Worm (Caenorhabditis elegans) whole organism, young adult: ENCODE data around the gene Y4C6A.4.

Experiments used
- B0035.1 ChIP-seq: sonication (generic microtip); optimal IDR thresholded peaks from 2 replicates; lab custom pipeline; 2016; ENCODE audit warnings: missing genetic modification characterization, mild to moderate bottlenecking, missing compliant biosample characterization, missing genotype, missing genetic modification reagents
- C17E4.6 ChIP-seq: fragments of 200-800 bp; sonication (Bioruptor generic); IDR thresholded peaks from 2 replicates; pipeline ENCODE4 v1.3.6; 2022; ENCODE audit warnings: missing genetic modification reagents, missing genetic modification characterization, missing compliant biosample characterization
- F33H1.4 ChIP-seq: fragments of 200-800 bp; sonication (Bioruptor generic); IDR thresholded peaks from 2 replicates; pipeline ENCODE4 v1.3.6; 2022; ENCODE audit warnings: missing genetic modification reagents, missing genetic modification characterization, missing compliant biosample characterization
- F49E8.2 ChIP-seq: sonication (generic microtip); optimal IDR thresholded peaks from 3 replicates; lab custom pipeline; 2017; ENCODE audit warnings: missing genetic modification characterization, mild to moderate bottlenecking, missing compliant biosample characterization, antibody characterized with exemption, moderate library complexity; ENCODE audit not compliant: insufficient read depth
- F52B5.7 ChIP-seq: sonication (generic microtip); optimal IDR thresholded peaks from 2 replicates; lab custom pipeline; 2016; ENCODE audit warnings: mild to moderate bottlenecking, missing genetic modification characterization, missing compliant biosample characterization
- F55B11.4 ChIP-seq: sonication (generic microtip); optimal IDR thresholded peaks from 2 replicates; lab custom pipeline; 2016; ENCODE audit warnings: missing compliant biosample characterization, missing genetic modification characterization, borderline replicate concordance; ENCODE audit not compliant: insufficient read depth
- F57A8.1 ChIP-seq: fragments of 200-800 bp; sonication (Bioruptor generic); optimal IDR thresholded peaks from 2 replicates; lab custom pipeline; 2018; ENCODE audit warnings: mild to moderate bottlenecking, missing genetic modification characterization, moderate library complexity, missing compliant biosample characterization
- F57C9.4 ChIP-seq: sonication (generic microtip); optimal IDR thresholded peaks from 2 replicates; lab custom pipeline; 2017; ENCODE audit warnings: mild to moderate bottlenecking, missing genetic modification characterization, missing compliant biosample characterization
- K11D2.4 ChIP-seq: fragments of 200-800 bp; sonication (Bioruptor generic); IDR thresholded peaks from 2 replicates; pipeline ENCODE4 v1.3.6; 2022; ENCODE audit warnings: missing genetic modification reagents, missing genetic modification characterization, missing compliant biosample characterization
- T07F8.4 ChIP-seq: sonication (generic microtip); optimal IDR thresholded peaks from 2 replicates; lab custom pipeline; 2016; ENCODE audit warnings: mild to moderate bottlenecking, missing genetic modification characterization, moderate library complexity, missing compliant biosample characterization
- Y53F4B.3 ChIP-seq: fragments of 200-800 bp; sonication (Bioruptor generic); IDR thresholded peaks from 2 replicates; pipeline ENCODE4 v1.3.6; 2022; ENCODE audit warnings: missing genetic modification reagents, missing genetic modification characterization, missing compliant biosample characterization
- Y79H2A.3 ChIP-seq: fragments of 200-800 bp; sonication (Bioruptor generic); conservative IDR thresholded peaks from 2 replicates; pipeline ENCODE4 v1.3.6; 2022; ENCODE audit warnings: missing genetic modification reagents, missing genetic modification characterization, missing compliant biosample characterization
- Y95B8A.8 ChIP-seq: fragments of 200-800 bp; sonication (Bioruptor generic); IDR thresholded peaks from 2 replicates; pipeline ENCODE4 v1.3.6; 2022; ENCODE audit warnings: missing genetic modification reagents, missing genetic modification characterization, missing compliant biosample characterization
- ZK185.1 ChIP-seq: sonication (generic microtip); optimal IDR thresholded peaks from 2 replicates; lab custom pipeline; 2016; ENCODE audit warnings: mild to moderate bottlenecking, missing genetic modification characterization, missing compliant biosample characterization; ENCODE audit not compliant: poor library complexity, severe bottlenecking
- atf-7 ChIP-seq: sonication (generic microtip); optimal IDR thresholded peaks from 2 replicates; lab custom pipeline; 2017; ENCODE audit warnings: mild to moderate bottlenecking, missing genetic modification characterization, missing compliant biosample characterization
- athp-1 ChIP-seq: sonication (generic microtip); optimal IDR thresholded peaks from 2 replicates; lab custom pipeline; 2017; ENCODE audit warnings: mild to moderate bottlenecking, missing genetic modification characterization, missing compliant biosample characterization
- attf-3 ChIP-seq: fragments of 200-800 bp; sonication (Bioruptor generic); conservative IDR thresholded peaks from 2 replicates; pipeline ENCODE4 v1.3.6; 2022; ENCODE audit warnings: missing genetic modification reagents, missing genetic modification characterization, missing compliant biosample characterization
- attf-6 ChIP-seq: fragments of 200-800 bp; sonication (Bioruptor generic); IDR thresholded peaks from 2 replicates; pipeline ENCODE4 v1.3.6; 2022; ENCODE audit warnings: missing genetic modification reagents, missing genetic modification characterization, missing compliant biosample characterization
- ccch-3 ChIP-seq: fragments of 200-800 bp; sonication (Bioruptor generic); optimal IDR thresholded peaks from 2 replicates; lab custom pipeline; 2018; ENCODE audit warnings: mild to moderate bottlenecking, missing genetic modification characterization, missing compliant biosample characterization
- cebp-1 ChIP-seq, 2 experiments: fragments of 200-800 bp in 1 of 2; sonication (Bioruptor generic) in 1 of 2; sonication (generic microtip) in 1 of 2; IDR thresholded peaks in 1 of 2; optimal IDR thresholded peaks in 1 of 2; 2 replicates each; pipeline versions ENCODE4 v1.3.6 to Lab custom; 2017 to 2022; ENCODE audit warnings: missing compliant biosample characterization in 2 of 2, missing genetic modification characterization in 2 of 2, mild to moderate bottlenecking in 1 of 2, missing genetic modification reagents in 1 of 2, moderate library complexity in 1 of 2
- ceh-100 ChIP-seq: fragments of 200-800 bp; sonication (Bioruptor generic); IDR thresholded peaks from 2 replicates; pipeline ENCODE4 v1.3.6; 2022; ENCODE audit warnings: missing genetic modification reagents, missing genetic modification characterization, missing compliant biosample characterization
- ceh-40 ChIP-seq: fragments of 200-800 bp; sonication (Bioruptor generic); IDR thresholded peaks from 2 replicates; pipeline ENCODE4 v1.3.6; 2022; ENCODE audit warnings: missing genetic modification characterization, missing compliant biosample characterization
- dpff-1 ChIP-seq: sonication (generic microtip); optimal IDR thresholded peaks from 2 replicates; lab custom pipeline; 2017; ENCODE audit warnings: mild to moderate bottlenecking, missing genetic modification characterization, missing compliant biosample characterization
- egl-44 ChIP-seq: fragments of 200-800 bp; sonication (Bioruptor generic); IDR thresholded peaks from 2 replicates; pipeline ENCODE4 v1.3.6; 2022; ENCODE audit warnings: missing genetic modification reagents, missing genetic modification characterization, missing compliant biosample characterization
- him-1 ChIP-seq: sonication (generic microtip); optimal IDR thresholded peaks from 2 replicates; lab custom pipeline; 2016; ENCODE audit warnings: missing genotype, missing genetic modification reagents, missing genetic modification characterization, missing compliant biosample characterization
- hlh-12 ChIP-seq: sonication (generic microtip); optimal IDR thresholded peaks from 2 replicates; lab custom pipeline; 2016; ENCODE audit warnings: missing genetic modification characterization, missing compliant biosample characterization
- hlh-26 ChIP-seq: fragments of 200-800 bp; sonication (Bioruptor generic); conservative IDR thresholded peaks from 2 replicates; pipeline ENCODE4 v1.3.6; 2022; ENCODE audit warnings: missing genetic modification reagents, missing genetic modification characterization, missing compliant biosample characterization
- hmg-1.2 ChIP-seq: fragments of 200-800 bp; sonication (Bioruptor generic); IDR thresholded peaks from 2 replicates; pipeline ENCODE4 v1.3.6; 2022; ENCODE audit warnings: missing genetic modification reagents, missing genetic modification characterization, missing compliant biosample characterization
- let-607 ChIP-seq, 2 experiments: fragments of 200-800 bp in 1 of 2; sonication (Bioruptor generic) in 1 of 2; sonication (generic microtip) in 1 of 2; optimal IDR thresholded peaks; 2 replicates each; lab custom pipeline; 2016 to 2018; ENCODE audit warnings: mild to moderate bottlenecking in 2 of 2, missing compliant biosample characterization in 2 of 2, missing genetic modification characterization in 2 of 2, moderate library complexity in 2 of 2, missing genotype in 1 of 2
- lin-26 ChIP-seq: fragments of 200-800 bp; sonication (Bioruptor generic); IDR thresholded peaks from 2 replicates; pipeline ENCODE4 v1.3.6; 2022; ENCODE audit warnings: missing genetic modification reagents, missing genetic modification characterization, missing compliant biosample characterization
- lin-40 ChIP-seq: sonication (generic microtip); optimal IDR thresholded peaks from 2 replicates; lab custom pipeline; 2016; ENCODE audit warnings: missing genetic modification characterization, mild to moderate bottlenecking, missing compliant biosample characterization, missing genotype, missing genetic modification reagents
- lin-54 ChIP-seq: fragments of 200-800 bp; sonication (Bioruptor generic); optimal IDR thresholded peaks from 2 replicates; lab custom pipeline; 2018; ENCODE audit warnings: mild to moderate bottlenecking, missing genetic modification characterization, missing compliant biosample characterization
- lsl-1 ChIP-seq: fragments of 200-800 bp; sonication (Bioruptor generic); optimal IDR thresholded peaks from 2 replicates; lab custom pipeline; 2018; ENCODE audit warnings: mild to moderate bottlenecking, missing genetic modification characterization, moderate library complexity, missing compliant biosample characterization
- madf-3 ChIP-seq: fragments of 200-800 bp; sonication (Bioruptor generic); IDR thresholded peaks from 2 replicates; pipeline ENCODE4 v1.3.6; 2022; ENCODE audit warnings: missing genetic modification reagents, missing genetic modification characterization, missing compliant biosample characterization
- mes-4 ChIP-seq: sonication (generic microtip); optimal IDR thresholded peaks from 2 replicates; lab custom pipeline; 2016; ENCODE audit warnings: missing genotype, missing genetic modification characterization, missing compliant biosample characterization
- nfya-1 ChIP-seq: sonication (generic microtip); optimal IDR thresholded peaks from 2 replicates; lab custom pipeline; 2017; ENCODE audit warnings: antibody characterized with exemption, missing compliant biosample characterization, missing genetic modification characterization, borderline replicate concordance; ENCODE audit not compliant: insufficient read depth
- nfyb-1 ChIP-seq: fragments of 200-800 bp; sonication (Bioruptor generic); IDR thresholded peaks from 2 replicates; pipeline ENCODE4 v1.3.6; 2022; ENCODE audit warnings: missing genetic modification reagents, missing genetic modification characterization, missing compliant biosample characterization
- nhr-120 ChIP-seq: fragments of 200-800 bp; sonication (Bioruptor generic); IDR thresholded peaks from 2 replicates; pipeline ENCODE4 v1.3.6; 2022; ENCODE audit warnings: missing genetic modification characterization, missing compliant biosample characterization
- nhr-80 ChIP-seq: sonication (generic microtip); optimal IDR thresholded peaks from 2 replicates; lab custom pipeline; 2016; ENCODE audit warnings: missing genetic modification characterization, missing compliant biosample characterization
- rec-8 ChIP-seq, 2 experiments: sonication (generic microtip); optimal IDR thresholded peaks; 2 replicates each; lab custom pipeline; 2016; ENCODE audit warnings: mild to moderate bottlenecking in 2 of 2, missing genetic modification characterization in 2 of 2, missing genetic modification reagents in 2 of 2, missing genotype in 2 of 2, missing biosample characterization in 1 of 2, missing compliant biosample characterization in 1 of 2, moderate library complexity in 1 of 2
- sdz-38 ChIP-seq: sonication (generic microtip); optimal IDR thresholded peaks from 2 replicates; lab custom pipeline; 2016; ENCODE audit warnings: missing genotype, missing genetic modification characterization, missing compliant biosample characterization
- snpc-1.3 ChIP-seq: sonication (generic microtip); optimal IDR thresholded peaks from 2 replicates; lab custom pipeline; 2017; ENCODE audit warnings: missing genetic modification characterization, mild to moderate bottlenecking, missing compliant biosample characterization, antibody characterized with exemption, moderate library complexity, missing genotype, missing genetic modification reagents; ENCODE audit not compliant: insufficient read depth
- sptf-2 ChIP-seq: fragments of 200-800 bp; sonication (Bioruptor generic); optimal IDR thresholded peaks from 2 replicates; lab custom pipeline; 2018; ENCODE audit warnings: mild to moderate bottlenecking, missing genetic modification characterization, missing compliant biosample characterization
- unc-130 ChIP-seq: sonication (generic microtip); optimal IDR thresholded peaks from 2 replicates; lab custom pipeline; 2016; ENCODE audit warnings: missing genetic modification reagents, missing genetic modification characterization, missing compliant biosample characterization
- unc-62 ChIP-seq: fragments of 150-350 bp; optimal IDR thresholded peaks from 2 replicates; lab custom pipeline; 2014; ENCODE audit warnings: missing biosample characterization, missing genetic modification reagents, missing genetic modification characterization
- zim-3 ChIP-seq: sonication (generic microtip); optimal IDR thresholded peaks from 2 replicates; lab custom pipeline; 2017; ENCODE audit warnings: mild to moderate bottlenecking, missing genetic modification characterization, moderate library complexity, missing compliant biosample characterization
- ztf-18 ChIP-seq: sonication (generic microtip); optimal IDR thresholded peaks from 2 replicates; lab custom pipeline; 2016; ENCODE audit warnings: missing genotype, mild to moderate bottlenecking, missing genetic modification characterization, missing compliant biosample characterization
- ztf-26 ChIP-seq: sonication (generic microtip); optimal IDR thresholded peaks from 2 replicates; lab custom pipeline; 2017; ENCODE audit warnings: missing genetic modification characterization, missing compliant biosample characterization

The Y4C6A.4 gene

DNA sequence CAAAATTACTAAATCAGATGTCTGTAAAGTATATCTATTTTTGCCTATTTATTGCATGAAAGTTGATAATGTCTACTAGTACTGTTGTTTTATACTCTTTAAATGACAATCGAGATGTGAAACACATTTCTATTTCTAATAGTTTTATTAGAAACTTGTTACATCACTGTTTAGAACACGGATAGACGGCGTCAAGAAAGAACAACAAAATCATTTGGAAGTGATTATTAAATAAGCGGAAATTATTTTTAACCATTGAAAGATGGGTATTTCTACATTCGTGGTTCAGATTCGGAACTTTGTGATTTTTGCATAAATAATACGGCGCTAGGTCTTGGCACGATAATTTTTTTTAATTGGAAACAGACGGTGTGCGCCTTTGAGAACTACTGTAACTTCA is 20.3 kb downstream of the Y4C6A.4 start (continued):
- TF ChIP-seq snpc-1.3 (tag; lab: Kevin White, UChicago) (peak; percentile 67), ceh-100 (GFP tag; lab: Robert Waterston, UW) (no peak), ZK185.1 (no peak), lin-26 (GFP tag; lab: Robert Waterston, UW) (no peak), him-1 (tag; lab: Kevin White, UChicago) (no peak), attf-6 (GFP tag; lab: Robert Waterston, UW) (peak; percentile 85), zim-3 (tag; lab: Kevin White, UChicago) (no peak), egl-44 (GFP tag; lab: Robert Waterston, UW) (no peak), hmg-1.2 (GFP tag; lab: Robert Waterston, UW) (peak; percentile 43), lsl-1 (GFP tag; lab: Kevin White, UChicago) (peak; percentile 26), sdz-38 (tag; lab: Kevin White, UChicago) (no peak), ztf-26 (tag; lab: Kevin White, UChicago) (no peak), hlh-12 (tag; lab: Kevin White, UChicago) (no peak), F52B5.7 (tag; lab: Kevin White, UChicago) (no peak), ccch-3 (GFP tag; lab: Kevin White, UChicago) (no peak), sptf-2 (no peak), F55B11.4 (tag; lab: Kevin White, UChicago) (no peak), hlh-26 (GFP tag; lab: Robert Waterston, UW) (no peak), nfya-1 (no peak), C17E4.6 (GFP tag; lab: Robert Waterston, UW) (peak; percentile 67; the same call in 1 of the 2 replicates), T07F8.4 (no peak), ceh-40 (GFP tag; lab: Robert Waterston, UW) (no peak), athp-1 (tag; lab: Kevin White, UChicago) (no peak), atf-7 (tag; lab: Kevin White, UChicago) (no peak), madf-3 (GFP tag; lab: Robert Waterston, UW) (no peak), nhr-120 (GFP tag; lab: Robert Waterston, UW) (no peak), F57C9.4 (tag; lab: Kevin White, UChicago) (no peak), lin-54 (peak; percentile 39), unc-130 (GFP tag; lab: Kevin White, UChicago) (peak; percentile 12), F33H1.4 (GFP tag; lab: Robert Waterston, UW) (peak; percentile 55), mes-4 (tag; lab: Kevin White, UChicago) (no peak), nhr-80 (tag; lab: Kevin White, UChicago) (no peak), K11D2.4 (GFP tag; lab: Robert Waterston, UW) (no peak), dpff-1 (no peak), cebp-1 (GFP tag; IDR thresholded peaks at IDR 0.05; lab: Robert Waterston, UW) (no peak), cebp-1 (tag; optimal IDR thresholded peaks at IDR 0.05; lab: Kevin White, UChicago) (no peak), B0035.1 (tag; lab: Kevin White, UChicago) (no peak), Y79H2A.3 (GFP tag; lab: Robert Waterston, UW) (peak; percentile 53; the same call in 1 of the 2 replicates), unc-62 (GFP tag; lab: Kevin White, UChicago) (no peak), F57A8.1 (GFP tag; lab: Kevin White, UChicago) (no peak), lin-40 (tag; lab: Kevin White, UChicago) (no peak), Y95B8A.8 (GFP tag; lab: Robert Waterston, UW) (0 out of 2 replicates have a peak, but pooled peaks have one; percentile 60), ztf-18 (tag; lab: Kevin White, UChicago) (no peak), Y53F4B.3 (GFP tag; lab: Robert Waterston, UW) (no peak), rec-8 (tag; optimal IDR thresholded peaks at IDR 0.05; lab: Kevin White, UChicago) (no peak), nfyb-1 (0 out of 2 replicates have a peak, but pooled peaks have one; percentile 8), attf-3 (GFP tag; lab: Robert Waterston, UW) (no peak), F49E8.2 (tag; lab: Kevin White, UChicago) (peak; percentile 57), let-607 (tag; optimal IDR thresholded peaks at IDR 0.05; lab: Kevin White, UChicago) (no peak)
